Worm (Caenorhabditis elegans) whole organism, young adult: ENCODE measurements around the gene Y62F5A.10.
"Not testable (repeated sequence)": the region's sequence is repeated elsewhere in the genome, so short reads cannot be mapped to it uniquely, and the experiment has no call there.

Experiments
- B0019.2 ChIP-seq: fragments of 200-800 bp; sonication (Bioruptor generic); conservative IDR thresholded peaks from 2 replicates; pipeline ENCODE4 v1.3.6; 2022; ENCODE audit warnings: missing genetic modification reagents, missing genetic modification characterization, missing compliant biosample characterization
- B0035.1 ChIP-seq: sonication (generic microtip); optimal IDR thresholded peaks from 2 replicates; lab custom pipeline; 2016; ENCODE audit warnings: missing genetic modification characterization, mild to moderate bottlenecking, missing compliant biosample characterization, missing genotype, missing genetic modification reagents
- B0336.3 ChIP-seq: fragments of 200-800 bp; sonication (Bioruptor generic); IDR thresholded peaks from 2 replicates; pipeline ENCODE4 v1.3.6; 2022; ENCODE audit warnings: missing genetic modification characterization, missing compliant biosample characterization
- C06A6.2 ChIP-seq: fragments of 200-800 bp; sonication (Bioruptor generic); conservative IDR thresholded peaks from 2 replicates; pipeline ENCODE4 v1.3.6; 2022; ENCODE audit warnings: missing genetic modification characterization, missing compliant biosample characterization
- D2030.7 ChIP-seq: fragments of 200-800 bp; sonication (Bioruptor generic); IDR thresholded peaks from 2 replicates; pipeline ENCODE4 v1.3.6; 2022; ENCODE audit warnings: missing genetic modification reagents, missing genetic modification characterization, missing compliant biosample characterization
- F33H1.4 ChIP-seq: fragments of 200-800 bp; sonication (Bioruptor generic); IDR thresholded peaks from 2 replicates; pipeline ENCODE4 v1.3.6; 2022; ENCODE audit warnings: missing genetic modification reagents, missing genetic modification characterization, missing compliant biosample characterization
- F49E8.2 ChIP-seq: sonication (generic microtip); optimal IDR thresholded peaks from 3 replicates; lab custom pipeline; 2017; ENCODE audit warnings: missing genetic modification characterization, mild to moderate bottlenecking, missing compliant biosample characterization, antibody characterized with exemption, moderate library complexity; ENCODE audit not compliant: insufficient read depth
- K11D2.4 ChIP-seq: fragments of 200-800 bp; sonication (Bioruptor generic); IDR thresholded peaks from 2 replicates; pipeline ENCODE4 v1.3.6; 2022; ENCODE audit warnings: missing genetic modification reagents, missing genetic modification characterization, missing compliant biosample characterization
- Y53G8AR.9 ChIP-seq: fragments of 200-800 bp; sonication (Bioruptor generic); conservative IDR thresholded peaks from 2 replicates; pipeline ENCODE4 v1.3.6; 2022; ENCODE audit warnings: missing genetic modification reagents, missing genetic modification characterization, missing compliant biosample characterization
- Y67H2A.10 ChIP-seq: fragments of 200-800 bp; sonication (Bioruptor generic); conservative IDR thresholded peaks from 2 replicates; pipeline ENCODE4 v1.3.6; 2022; ENCODE audit warnings: missing genetic modification reagents, missing genetic modification characterization, missing compliant biosample characterization
- Y79H2A.3 ChIP-seq: fragments of 200-800 bp; sonication (Bioruptor generic); conservative IDR thresholded peaks from 2 replicates; pipeline ENCODE4 v1.3.6; 2022; ENCODE audit warnings: missing genetic modification reagents, missing genetic modification characterization, missing compliant biosample characterization
- Y95B8A.8 ChIP-seq: fragments of 200-800 bp; sonication (Bioruptor generic); IDR thresholded peaks from 2 replicates; pipeline ENCODE4 v1.3.6; 2022; ENCODE audit warnings: missing genetic modification reagents, missing genetic modification characterization, missing compliant biosample characterization
- aptf-2 ChIP-seq: fragments of 200-800 bp; sonication (Bioruptor generic); conservative IDR thresholded peaks from 2 replicates; pipeline ENCODE4 v1.3.6; 2022; ENCODE audit warnings: missing genetic modification reagents, missing genetic modification characterization, missing compliant biosample characterization
- aptf-3 ChIP-seq: fragments of 200-800 bp; sonication (Bioruptor generic); IDR thresholded peaks from 2 replicates; pipeline ENCODE4 v1.3.6; 2022; ENCODE audit warnings: missing genetic modification characterization, missing compliant biosample characterization
- attf-3 ChIP-seq: fragments of 200-800 bp; sonication (Bioruptor generic); conservative IDR thresholded peaks from 2 replicates; pipeline ENCODE4 v1.3.6; 2022; ENCODE audit warnings: missing genetic modification reagents, missing genetic modification characterization, missing compliant biosample characterization
- attf-5 ChIP-seq: fragments of 200-800 bp; sonication (Bioruptor generic); optimal IDR thresholded peaks from 2 replicates; lab custom pipeline; 2018; ENCODE audit warnings: mild to moderate bottlenecking, missing genetic modification characterization, missing compliant biosample characterization
- bed-2 ChIP-seq: fragments of 200-800 bp; sonication (Bioruptor generic); IDR thresholded peaks from 2 replicates; pipeline ENCODE4 v1.3.6; 2022; ENCODE audit warnings: missing genetic modification reagents, missing genetic modification characterization, missing compliant biosample characterization
- cebp-1 ChIP-seq, 2 experiments: fragments of 200-800 bp in 1 of 2; sonication (Bioruptor generic) in 1 of 2; sonication (generic microtip) in 1 of 2; IDR thresholded peaks in 1 of 2; optimal IDR thresholded peaks in 1 of 2; 2 replicates each; pipeline versions ENCODE4 v1.3.6 to Lab custom; 2017 to 2022; ENCODE audit warnings: missing compliant biosample characterization in 2 of 2, missing genetic modification characterization in 2 of 2, mild to moderate bottlenecking in 1 of 2, missing genetic modification reagents in 1 of 2, moderate library complexity in 1 of 2
- ceh-100 ChIP-seq: fragments of 200-800 bp; sonication (Bioruptor generic); IDR thresholded peaks from 2 replicates; pipeline ENCODE4 v1.3.6; 2022; ENCODE audit warnings: missing genetic modification reagents, missing genetic modification characterization, missing compliant biosample characterization
- ceh-27 ChIP-seq: fragments of 200-800 bp; sonication (Bioruptor generic); optimal IDR thresholded peaks from 2 replicates; lab custom pipeline; 2018; ENCODE audit warnings: mild to moderate bottlenecking, missing genetic modification characterization, moderate library complexity, missing compliant biosample characterization
- ceh-40 ChIP-seq: fragments of 200-800 bp; sonication (Bioruptor generic); IDR thresholded peaks from 2 replicates; pipeline ENCODE4 v1.3.6; 2022; ENCODE audit warnings: missing genetic modification characterization, missing compliant biosample characterization
- ceh-58 ChIP-seq: fragments of 200-800 bp; sonication (Bioruptor generic); IDR thresholded peaks from 2 replicates; pipeline ENCODE4 v1.3.6; 2022; ENCODE audit warnings: missing genetic modification characterization, missing compliant biosample characterization
- ceh-91 ChIP-seq: fragments of 200-800 bp; sonication (Bioruptor generic); IDR thresholded peaks from 2 replicates; pipeline ENCODE4 v1.3.6; 2022; ENCODE audit warnings: missing genetic modification reagents, missing genetic modification characterization, missing compliant biosample characterization
- dpl-1 ChIP-seq: fragments of 150-350 bp; optimal IDR thresholded peaks from 2 replicates; lab custom pipeline; 2014; ENCODE audit warnings: missing biosample characterization, missing genetic modification reagents, missing genetic modification characterization
- egl-44 ChIP-seq: fragments of 200-800 bp; sonication (Bioruptor generic); IDR thresholded peaks from 2 replicates; pipeline ENCODE4 v1.3.6; 2022; ENCODE audit warnings: missing genetic modification reagents, missing genetic modification characterization, missing compliant biosample characterization
- egrh-3 ChIP-seq: fragments of 200-800 bp; sonication (Bioruptor generic); IDR thresholded peaks from 2 replicates; pipeline ENCODE4 v1.3.6; 2022; ENCODE audit warnings: missing genetic modification reagents, missing genetic modification characterization, missing compliant biosample characterization
- ekl-4 ChIP-seq: fragments of 200-800 bp; sonication (Bioruptor generic); IDR thresholded peaks from 2 replicates; pipeline ENCODE4 v1.3.6; 2022; ENCODE audit warnings: missing genetic modification reagents, missing genetic modification characterization, missing compliant biosample characterization
- ets-4 ChIP-seq: fragments of 200-800 bp; sonication (Bioruptor generic); optimal IDR thresholded peaks from 2 replicates; lab custom pipeline; 2018; ENCODE audit warnings: mild to moderate bottlenecking, missing genetic modification characterization, missing compliant biosample characterization
- hlh-26 ChIP-seq: fragments of 200-800 bp; sonication (Bioruptor generic); conservative IDR thresholded peaks from 2 replicates; pipeline ENCODE4 v1.3.6; 2022; ENCODE audit warnings: missing genetic modification reagents, missing genetic modification characterization, missing compliant biosample characterization
- hmg-20 ChIP-seq: fragments of 200-800 bp; sonication (Bioruptor generic); IDR thresholded peaks from 2 replicates; pipeline ENCODE4 v1.3.6; 2022; ENCODE audit warnings: missing genetic modification reagents, missing genetic modification characterization, missing compliant biosample characterization
- hsf-1 ChIP-seq: fragments of 200-800 bp; sonication (Bioruptor generic); IDR thresholded peaks from 2 replicates; pipeline ENCODE4 v1.3.6; 2022; ENCODE audit warnings: missing genetic modification reagents, missing genetic modification characterization, missing compliant biosample characterization
- lin-54 ChIP-seq: fragments of 200-800 bp; sonication (Bioruptor generic); optimal IDR thresholded peaks from 2 replicates; lab custom pipeline; 2018; ENCODE audit warnings: mild to moderate bottlenecking, missing genetic modification characterization, missing compliant biosample characterization
- madf-10 ChIP-seq: sonication (generic microtip); optimal IDR thresholded peaks from 2 replicates; lab custom pipeline; 2016; ENCODE audit warnings: mild to moderate bottlenecking, missing genetic modification characterization, missing compliant biosample characterization
- madf-6 ChIP-seq: fragments of 200-800 bp; sonication (Bioruptor generic); IDR thresholded peaks from 2 replicates; pipeline ENCODE4 v1.3.6; 2022; ENCODE audit warnings: missing genetic modification reagents, missing genetic modification characterization, missing compliant biosample characterization
- madf-8 ChIP-seq: fragments of 200-800 bp; sonication (Bioruptor generic); conservative IDR thresholded peaks from 2 replicates; pipeline ENCODE4 v1.3.6; 2022; ENCODE audit warnings: missing genetic modification reagents, missing genetic modification characterization, missing compliant biosample characterization
- mcd-1 ChIP-seq: fragments of 200-800 bp; sonication (Bioruptor generic); IDR thresholded peaks from 2 replicates; pipeline ENCODE4 v1.3.6; 2022; ENCODE audit warnings: missing genetic modification reagents, missing genetic modification characterization, missing compliant biosample characterization
- mel-28 ChIP-seq: sonication (generic microtip); optimal IDR thresholded peaks from 2 replicates; lab custom pipeline; 2016; ENCODE audit warnings: borderline replicate concordance, mild to moderate bottlenecking, missing genetic modification characterization, missing compliant biosample characterization
- pbrm-1 ChIP-seq: fragments of 200-800 bp; sonication (Bioruptor generic); IDR thresholded peaks from 2 replicates; pipeline ENCODE4 v1.3.6; 2022; ENCODE audit warnings: missing genetic modification reagents, missing genetic modification characterization, missing compliant biosample characterization
- snpc-4 ChIP-seq, 5 experiments: fragments of 150-350 bp in 1 of 5; sonication (generic microtip) in 4 of 5; optimal IDR thresholded peaks; 2 replicates each; lab custom pipeline; 2014 to 2018; ENCODE audit warnings: missing genetic modification characterization in 5 of 5, missing biosample characterization in 3 of 5, antibody characterized with exemption in 2 of 5, mild to moderate bottlenecking in 2 of 5, missing compliant biosample characterization in 2 of 5, missing genotype in 2 of 5, moderate library complexity in 2 of 5, missing genetic modification reagents in 1 of 5
- xnd-1 ChIP-seq: sonication (generic microtip); optimal IDR thresholded peaks from 2 replicates; lab custom pipeline; 2016; ENCODE audit warnings: missing genotype, missing genetic modification reagents, missing genetic modification characterization, missing compliant biosample characterization
- ztf-18 ChIP-seq: sonication (generic microtip); optimal IDR thresholded peaks from 2 replicates; lab custom pipeline; 2016; ENCODE audit warnings: missing genotype, mild to moderate bottlenecking, missing genetic modification characterization, missing compliant biosample characterization
- ztf-25 ChIP-seq: fragments of 200-800 bp; sonication (Bioruptor generic); IDR thresholded peaks from 2 replicates; pipeline ENCODE4 v1.3.6; 2022; ENCODE audit warnings: missing genetic modification reagents, missing genetic modification characterization, missing compliant biosample characterization
- ztf-3 ChIP-seq: fragments of 200-800 bp; sonication (Bioruptor generic); optimal IDR thresholded peaks from 2 replicates; lab custom pipeline; 2018; ENCODE audit warnings: mild to moderate bottlenecking, missing genetic modification characterization, missing compliant biosample characterization

The Y62F5A.10 gene

DNA sequence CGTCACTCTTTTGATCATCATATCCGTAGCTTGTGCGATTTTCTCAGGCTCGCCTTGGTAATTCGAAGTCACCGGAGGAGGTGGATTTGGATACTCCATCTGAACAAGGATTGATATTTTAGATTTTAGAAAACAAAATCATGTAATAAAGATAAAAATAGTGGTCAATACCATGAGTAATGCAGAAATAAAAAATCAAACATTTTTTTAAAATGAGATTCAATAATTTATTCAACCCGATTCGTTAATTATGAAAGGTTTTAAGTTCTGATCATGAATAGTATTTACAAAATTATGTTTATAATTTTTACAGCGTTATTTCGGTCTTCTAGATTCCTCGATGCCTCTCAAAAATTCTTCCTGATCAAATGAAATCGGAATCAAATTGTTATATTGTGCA lies 12.3 kb downstream of the Y62F5A.10 start, which contains the start of gene mdt-8:
Gene mdt-8 (minus strand): TSS at position 101 of the 400 bp plus-strand sequence.
- TF ChIP-seq ceh-100 (GFP tag; lab: Robert Waterston, UW) = 0 out of 2 replicates have a peak, but pooled peaks have one; percentile 13
- no peak for TF ChIP-seq ztf-3
- peak; percentile 39; the same call in 1 of the 2 replicates for TF ChIP-seq madf-6 (GFP tag; lab: Robert Waterston, UW)
- TF ChIP-seq hlh-26 (GFP tag; lab: Robert Waterston, UW) = no peak
- TF ChIP-seq ets-4 (GFP tag; lab: Kevin White, UChicago) = no peak
- TF ChIP-seq, all 124 proteins: peak for 2

DNA sequence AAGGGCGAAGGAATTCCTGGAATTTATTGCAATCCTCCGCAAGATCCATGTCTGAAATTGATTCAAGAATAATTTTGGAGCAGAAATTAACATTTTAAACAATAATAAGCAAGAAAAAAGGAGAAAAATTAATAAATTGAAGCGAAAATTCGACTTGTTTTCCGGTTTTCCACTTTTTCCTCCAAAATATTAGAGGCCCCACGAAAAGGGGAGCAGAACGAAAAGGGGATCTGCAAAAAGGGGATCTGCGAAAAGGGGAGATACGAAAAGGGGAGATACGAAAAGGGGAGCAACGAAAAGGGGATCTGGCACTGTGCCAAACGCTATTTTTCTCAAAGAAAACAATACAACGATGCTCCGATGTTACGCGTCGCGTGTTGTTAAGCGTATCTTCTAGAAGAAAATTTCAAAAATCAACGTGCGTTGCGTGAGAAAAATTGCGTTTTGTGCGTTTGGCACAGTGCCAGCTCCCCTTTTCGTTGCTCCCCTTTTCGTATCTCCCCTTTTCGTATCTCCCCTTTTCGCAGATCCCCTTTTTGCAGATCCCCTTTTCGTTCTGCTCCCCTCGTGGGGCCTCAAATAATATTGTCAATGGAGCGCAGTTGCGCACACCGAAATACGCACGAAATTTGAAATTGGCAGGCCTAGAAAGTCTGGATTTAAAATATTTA lies 13.2 kb downstream of the Y62F5A.10 start, which contains the start of gene Y62F5A.12:
Gene Y62F5A.12 (minus strand): TSS at position 51 of the 671 bp plus-strand sequence.
- peak; percentile 92 for TF ChIP-seq lin-54
- TF ChIP-seq hsf-1 = peak; percentile 91
- TF ChIP-seq D2030.7 (GFP tag; lab: Robert Waterston, UW) = peak; percentile 99
- peak; percentile 35 for TF ChIP-seq B0035.1 (tag; lab: Kevin White, UChicago)
- peak; percentile 93 for TF ChIP-seq Y67H2A.10 (GFP tag; lab: Robert Waterston, UW)
- peak; percentile 94 for TF ChIP-seq Y95B8A.8 (GFP tag; lab: Robert Waterston, UW)
- TF ChIP-seq ztf-18 = peak; percentile 86
- TF ChIP-seq K11D2.4 (GFP tag; lab: Robert Waterston, UW) = peak; percentile 95
- peak; percentile 80 for TF ChIP-seq F33H1.4
- peak; percentile 86; the same call in 1 of the 2 replicates for TF ChIP-seq egl-44 (GFP tag; lab: Robert Waterston, UW)
- peak; percentile 99 for TF ChIP-seq ceh-100 (GFP tag; lab: Robert Waterston, UW)
- peak; percentile 96 for TF ChIP-seq aptf-2 (GFP tag; lab: Robert Waterston, UW)
- peak; percentile 85 for TF ChIP-seq attf-3 (GFP tag; lab: Robert Waterston, UW)
- TF ChIP-seq B0336.3 (GFP tag; lab: Robert Waterston, UW) = peak; percentile 78
- TF ChIP-seq egrh-3 (GFP tag; lab: Robert Waterston, UW) = peak; percentile 91
- peak; percentile 86 for TF ChIP-seq B0019.2 (GFP tag; lab: Robert Waterston, UW)
- peak; percentile 90 for TF ChIP-seq madf-10 (tag; lab: Kevin White, UChicago)
- peak; percentile 82 for TF ChIP-seq C06A6.2 (GFP tag; lab: Robert Waterston, UW)
- peak; percentile 97 for TF ChIP-seq ceh-91
- TF ChIP-seq ceh-40 (GFP tag; lab: Robert Waterston, UW) = peak; percentile 89
- TF ChIP-seq pbrm-1 (GFP tag; lab: Robert Waterston, UW) = peak; percentile 96
- TF ChIP-seq dpl-1 (GFP tag; lab: Kevin White, UChicago) = peak; percentile 60
- peak; percentile 75; the same call in 1 of the 2 replicates for TF ChIP-seq aptf-3 (GFP tag; lab: Robert Waterston, UW)
- TF ChIP-seq madf-8 (GFP tag; lab: Robert Waterston, UW) = peak; percentile 96
- not testable (repeated sequence) for TF ChIP-seq snpc-4 (GFP tag; optimal IDR thresholded peaks at IDR 0.05; lab: Kevin White, UChicago)
- TF ChIP-seq snpc-4 (tag; optimal IDR thresholded peaks at IDR 0.05; lab: Kevin White, UChicago) = peak in 3 of 4 experiments; percentile 43 to 70 (median 65)
- TF ChIP-seq mel-28 (tag; lab: Kevin White, UChicago) = peak; percentile 43
- TF ChIP-seq mcd-1 (GFP tag; lab: Robert Waterston, UW) = peak; percentile 99
- TF ChIP-seq bed-2 (GFP tag; lab: Robert Waterston, UW) = peak; percentile 98
- TF ChIP-seq madf-6 (GFP tag; lab: Robert Waterston, UW) = peak; percentile 96
- peak; percentile 94 for TF ChIP-seq ekl-4
- TF ChIP-seq attf-5 (GFP tag; lab: Kevin White, UChicago) = peak; percentile 94
- peak; percentile 94; the same call in 1 of the 2 replicates for TF ChIP-seq ceh-58 (GFP tag; lab: Robert Waterston, UW)
- peak; percentile 93 for TF ChIP-seq ceh-27 (GFP tag; lab: Kevin White, UChicago)
- TF ChIP-seq Y53G8AR.9 (GFP tag; lab: Robert Waterston, UW) = peak; percentile 93
- peak; percentile 89 for TF ChIP-seq cebp-1 (GFP tag; IDR thresholded peaks at IDR 0.05; lab: Robert Waterston, UW)
- TF ChIP-seq cebp-1 (tag; optimal IDR thresholded peaks at IDR 0.05; lab: Kevin White, UChicago) = peak; percentile 83
- peak; percentile 89 for TF ChIP-seq Y79H2A.3 (GFP tag; lab: Robert Waterston, UW)
- peak; percentile 53 for TF ChIP-seq xnd-1
- TF ChIP-seq hmg-20 = peak; percentile 74
- TF ChIP-seq ztf-25 (GFP tag; lab: Robert Waterston, UW) = peak; percentile 99
- TF ChIP-seq F49E8.2 (tag; lab: Kevin White, UChicago) = peak; percentile 55
